Fruit fly (Drosophila melanogaster) whole organism, embryonic: ENCODE data around the gene Mzt1.

Source experiments
- ATbp ChIP-seq: fragments of 200-800 bp; sonication (Bioruptor generic); optimal IDR thresholded peaks from 2 replicates; lab custom pipeline; 2017; ENCODE audit warnings: missing biosample characterization, mild to moderate bottlenecking, missing genetic modification characterization, missing genetic modification reagents
- Abd-B ChIP-seq: fragments of 200-800 bp; sonication (Bioruptor generic); optimal IDR thresholded peaks from 2 replicates; lab custom pipeline; 2018; ENCODE audit warnings: missing biosample characterization, mild to moderate bottlenecking, missing genetic modification characterization, moderate library complexity
- CG10147 ChIP-seq: fragments of 200-800 bp; sonication (Bioruptor generic); optimal IDR thresholded peaks from 2 replicates; lab custom pipeline; 2019; ENCODE audit warnings: missing biosample characterization, mild to moderate bottlenecking, missing genetic modification characterization, moderate library complexity
- CG10267 ChIP-seq: fragments of 200-800 bp; sonication (Bioruptor generic); optimal IDR thresholded peaks from 2 replicates; lab custom pipeline; 2018; ENCODE audit warnings: missing biosample characterization, mild to moderate bottlenecking, missing genetic modification characterization, moderate library complexity
- CG10462 ChIP-seq: fragments of 200-800 bp; sonication (Bioruptor generic); optimal IDR thresholded peaks from 2 replicates; lab custom pipeline; 2016; ENCODE audit warnings: missing biosample characterization, missing genetic modification characterization
- CG12071 ChIP-seq: fragments of 200-800 bp; sonication (Bioruptor generic); optimal IDR thresholded peaks from 3 replicates; lab custom pipeline; 2018; ENCODE audit warnings: missing biosample characterization, mild to moderate bottlenecking, missing genetic modification characterization
- CG12299 ChIP-seq: fragments of 200-800 bp; sonication (Bioruptor generic); optimal IDR thresholded peaks from 2 replicates; lab custom pipeline; 2018; ENCODE audit warnings: missing biosample characterization, mild to moderate bottlenecking, missing genetic modification characterization
- CG12391 ChIP-seq: fragments of 200-800 bp; sonication (Bioruptor generic); optimal IDR thresholded peaks from 3 replicates; lab custom pipeline; 2018; ENCODE audit warnings: missing biosample characterization, mild to moderate bottlenecking, missing genetic modification characterization, moderate library complexity
- CG13296 ChIP-seq: fragments of 200-800 bp; sonication (Bioruptor generic); optimal IDR thresholded peaks from 3 replicates; lab custom pipeline; 2018; ENCODE audit warnings: missing biosample characterization, mild to moderate bottlenecking, missing genetic modification characterization
- CG14441 ChIP-seq: fragments of 200-800 bp; sonication (Bioruptor generic); IDR thresholded peaks from 2 replicates; pipeline ENCODE4 v1.3.6; 2022; ENCODE audit warnings: missing biosample characterization, missing genetic modification characterization
- CG17802 ChIP-seq: fragments of 200-800 bp; sonication (Bioruptor generic); optimal IDR thresholded peaks from 2 replicates; lab custom pipeline; 2018; ENCODE audit warnings: missing biosample characterization, mild to moderate bottlenecking, missing genetic modification characterization, moderate library complexity
- CG17829 ChIP-seq: fragments of 200-800 bp; optimal IDR thresholded peaks from 2 replicates; lab custom pipeline; 2019; ENCODE audit warnings: missing biosample characterization, mild to moderate bottlenecking, missing genetic modification characterization, moderate library complexity
- CG1832 ChIP-seq: fragments of 200-800 bp; sonication (Bioruptor generic); optimal IDR thresholded peaks from 2 replicates; lab custom pipeline; 2017; ENCODE audit warnings: missing biosample characterization, mild to moderate bottlenecking, missing genetic modification characterization, inconsistent platforms
- CG2712 ChIP-seq: fragments of 200-800 bp; optimal IDR thresholded peaks from 3 replicates; lab custom pipeline; 2019; ENCODE audit warnings: missing biosample characterization, mild to moderate bottlenecking, missing genetic modification characterization, moderate library complexity
- CG2875 ChIP-seq: fragments of 200-800 bp; sonication (Bioruptor generic); optimal IDR thresholded peaks from 2 replicates; lab custom pipeline; 2017; ENCODE audit warnings: missing biosample characterization, mild to moderate bottlenecking, missing genetic modification characterization, missing genetic modification reagents
- CG2889 ChIP-seq: fragments of 200-800 bp; sonication (Bioruptor generic); IDR thresholded peaks from 3 replicates; pipeline ENCODE4 v1.3.6; 2022; ENCODE audit warnings: missing biosample characterization, missing genetic modification characterization
- CG31441 ChIP-seq: fragments of 200-800 bp; sonication (Bioruptor generic); IDR thresholded peaks from 2 replicates; pipeline ENCODE4 v1.3.6; 2022; ENCODE audit warnings: missing biosample characterization, missing genetic modification characterization
- CG34376 ChIP-seq: fragments of 200-800 bp; sonication (Bioruptor generic); optimal IDR thresholded peaks from 2 replicates; lab custom pipeline; 2018; ENCODE audit warnings: missing biosample characterization, mild to moderate bottlenecking, missing genetic modification characterization
- CG4282 ChIP-seq: fragments of 200-800 bp; sonication (Bioruptor generic); optimal IDR thresholded peaks from 2 replicates; lab custom pipeline; 2016; ENCODE audit warnings: missing biosample characterization, missing genetic modification characterization
- CG4360 ChIP-seq: fragments of 200-800 bp; sonication (Bioruptor generic); IDR thresholded peaks from 2 replicates; pipeline ENCODE4 v1.3.6; 2022; ENCODE audit warnings: missing biosample characterization, missing genetic modification characterization
- CG7963 ChIP-seq: fragments of 200-800 bp; sonication (Bioruptor generic); IDR thresholded peaks from 3 replicates; pipeline ENCODE4 v1.3.6; 2022; ENCODE audit warnings: missing biosample characterization, missing genetic modification characterization; ENCODE audit not compliant: partially characterized antibody
- CG8089 ChIP-seq: fragments of 200-800 bp; sonication (Bioruptor generic); optimal IDR thresholded peaks from 3 replicates; lab custom pipeline; 2016; ENCODE audit warnings: missing biosample characterization, missing genetic modification characterization
- CG8281 ChIP-seq: fragments of 200-800 bp; sonication (Bioruptor generic); optimal IDR thresholded peaks from 2 replicates; lab custom pipeline; 2018; ENCODE audit warnings: missing biosample characterization, mild to moderate bottlenecking, missing genetic modification characterization, moderate library complexity
- D19A ChIP-seq: fragments of 200-800 bp; optimal IDR thresholded peaks from 3 replicates; lab custom pipeline; 2019; ENCODE audit warnings: missing biosample characterization, mild to moderate bottlenecking, missing genetic modification characterization, moderate library complexity
- HLH3B ChIP-seq: fragments of 200-800 bp; sonication (Bioruptor generic); IDR thresholded peaks from 2 replicates; pipeline ENCODE4 v1.3.6; 2022; ENCODE audit warnings: missing biosample characterization, missing genetic modification characterization
- Myb ChIP-seq: fragments of 200-800 bp; sonication (Bioruptor generic); optimal IDR thresholded peaks from 2 replicates; lab custom pipeline; 2016; ENCODE audit warnings: missing biosample characterization, missing genetic modification characterization
- Sox102F ChIP-seq: fragments of 200-800 bp; sonication (Bioruptor generic); optimal IDR thresholded peaks from 2 replicates; lab custom pipeline; 2018; ENCODE audit warnings: missing biosample characterization, mild to moderate bottlenecking, missing genetic modification characterization, moderate library complexity
- Ssrp ChIP-seq: fragments of 200-800 bp; sonication (Bioruptor generic); optimal IDR thresholded peaks from 2 replicates; lab custom pipeline; 2018; ENCODE audit warnings: missing biosample characterization, mild to moderate bottlenecking, missing genetic modification characterization, moderate library complexity
- aop ChIP-seq: fragments of 200-800 bp; sonication (Bioruptor generic); IDR thresholded peaks from 2 replicates; pipeline ENCODE4 v1.3.6; 2022; ENCODE audit warnings: missing biosample characterization, missing genetic modification characterization
- ase ChIP-seq: fragments of 200-800 bp; sonication (Bioruptor generic); IDR thresholded peaks from 3 replicates; pipeline ENCODE4 v1.3.6; 2022; ENCODE audit warnings: missing biosample characterization, missing genetic modification characterization
- az2 ChIP-seq: fragments of 200-800 bp; sonication (Bioruptor generic); optimal IDR thresholded peaks from 3 replicates; lab custom pipeline; 2016; ENCODE audit warnings: missing biosample characterization, missing genetic modification characterization
- chinmo ChIP-seq: fragments of 200-800 bp; sonication (Bioruptor generic); IDR thresholded peaks from 4 replicates; pipeline ENCODE4 v1.3.6; 2022; ENCODE audit warnings: missing biosample characterization, missing genetic modification characterization; ENCODE audit not compliant: partially characterized antibody
- crol ChIP-seq: fragments of 200-800 bp; sonication (Bioruptor generic); IDR thresholded peaks from 2 replicates; pipeline ENCODE4 v1.3.6; 2022; ENCODE audit warnings: missing biosample characterization, missing genetic modification characterization
- crp ChIP-seq, 2 experiments: fragments of 200-800 bp; sonication (Bioruptor generic); optimal IDR thresholded peaks; 2 replicates in 1 of 2; 3 replicates in 1 of 2; lab custom pipeline; 2017; ENCODE audit warnings: missing biosample characterization in 2 of 2, missing genetic modification characterization in 2 of 2, mild to moderate bottlenecking in 1 of 2, moderate library complexity in 1 of 2
- cwo ChIP-seq: fragments of 200-800 bp; sonication (Bioruptor generic); optimal IDR thresholded peaks from 3 replicates; lab custom pipeline; 2017; ENCODE audit warnings: missing biosample characterization, missing genetic modification characterization, mild to moderate bottlenecking, moderate library complexity, missing genetic modification reagents
- dmrt11E ChIP-seq: fragments of 200-800 bp; sonication (Bioruptor generic); optimal IDR thresholded peaks from 3 replicates; lab custom pipeline; 2018; ENCODE audit warnings: missing biosample characterization, mild to moderate bottlenecking, missing genetic modification characterization, moderate library complexity
- dysf ChIP-seq: fragments of 200-800 bp; sonication (Bioruptor generic); IDR thresholded peaks from 3 replicates; pipeline ENCODE4 v1.3.6; 2022; ENCODE audit warnings: missing biosample characterization, missing genetic modification characterization
- ems ChIP-seq: fragments of 200-800 bp; sonication (Bioruptor generic); optimal IDR thresholded peaks from 3 replicates; lab custom pipeline; 2016; ENCODE audit warnings: missing biosample characterization, missing genetic modification characterization
- hkb ChIP-seq, 2 experiments: fragments of 200-800 bp in 1 of 2; fragments of >200 bp in 1 of 2; sonication (Bioruptor generic) in 1 of 2; IDR thresholded peaks in 1 of 2; optimal IDR thresholded peaks in 1 of 2; 2 replicates each; pipeline versions ENCODE4 v1.3.6 to Lab custom; 2017 to 2022; ENCODE audit warnings: missing biosample characterization in 1 of 2, missing genetic modification characterization in 1 of 2
- jing ChIP-seq: fragments of 200-800 bp; sonication (Bioruptor generic); optimal IDR thresholded peaks from 2 replicates; lab custom pipeline; 2018; ENCODE audit warnings: missing biosample characterization, mild to moderate bottlenecking, missing genetic modification characterization
- prd ChIP-seq, 3 experiments: fragments of >200 bp in 2 of 3; fragments of 200-800 bp in 1 of 3; sonication (Bioruptor generic) in 1 of 3; optimal IDR thresholded peaks in 2 of 3; IDR thresholded peaks in 1 of 3; 2 replicates in 2 of 3; 3 replicates in 1 of 3; pipeline versions ENCODE4 v1.3.6 to Lab custom; 2017 to 2022; ENCODE audit warnings: missing biosample characterization in 1 of 3, missing genetic modification characterization in 1 of 3
- run ChIP-seq: fragments of 200-800 bp; sonication (Bioruptor generic); optimal IDR thresholded peaks from 3 replicates; lab custom pipeline; 2018; ENCODE audit warnings: missing biosample characterization, mild to moderate bottlenecking, missing genetic modification characterization
- sc ChIP-seq, 3 experiments: fragments of >200 bp in 2 of 3; fragments of 200-800 bp in 1 of 3; sonication (Bioruptor generic) in 1 of 3; optimal IDR thresholded peaks; 2 replicates in 2 of 3; 3 replicates in 1 of 3; lab custom pipeline; 2017; ENCODE audit warnings: mild to moderate bottlenecking in 1 of 3, missing biosample characterization in 1 of 3, missing genetic modification characterization in 1 of 3, missing genetic modification reagents in 1 of 3
- slbo ChIP-seq: fragments of 200-800 bp; sonication (Bioruptor generic); IDR thresholded peaks from 2 replicates; pipeline ENCODE4 v1.3.6; 2022; ENCODE audit warnings: missing biosample characterization, missing genetic modification characterization
- tin ChIP-seq: fragments of 200-800 bp; sonication (Bioruptor generic); optimal IDR thresholded peaks from 3 replicates; lab custom pipeline; 2016; ENCODE audit warnings: missing biosample characterization, missing genetic modification characterization
- trem ChIP-seq: fragments of 200-800 bp; optimal IDR thresholded peaks from 3 replicates; lab custom pipeline; 2019; ENCODE audit warnings: missing biosample characterization, mild to moderate bottlenecking, missing genetic modification characterization, moderate library complexity
- zen2 ChIP-seq: fragments of 200-800 bp; sonication (Bioruptor generic); IDR thresholded peaks from 3 replicates; pipeline ENCODE4 v1.3.6; 2022; ENCODE audit warnings: missing biosample characterization, missing genetic modification characterization; ENCODE audit not compliant: partially characterized antibody

Gene Mzt1

DNA sequence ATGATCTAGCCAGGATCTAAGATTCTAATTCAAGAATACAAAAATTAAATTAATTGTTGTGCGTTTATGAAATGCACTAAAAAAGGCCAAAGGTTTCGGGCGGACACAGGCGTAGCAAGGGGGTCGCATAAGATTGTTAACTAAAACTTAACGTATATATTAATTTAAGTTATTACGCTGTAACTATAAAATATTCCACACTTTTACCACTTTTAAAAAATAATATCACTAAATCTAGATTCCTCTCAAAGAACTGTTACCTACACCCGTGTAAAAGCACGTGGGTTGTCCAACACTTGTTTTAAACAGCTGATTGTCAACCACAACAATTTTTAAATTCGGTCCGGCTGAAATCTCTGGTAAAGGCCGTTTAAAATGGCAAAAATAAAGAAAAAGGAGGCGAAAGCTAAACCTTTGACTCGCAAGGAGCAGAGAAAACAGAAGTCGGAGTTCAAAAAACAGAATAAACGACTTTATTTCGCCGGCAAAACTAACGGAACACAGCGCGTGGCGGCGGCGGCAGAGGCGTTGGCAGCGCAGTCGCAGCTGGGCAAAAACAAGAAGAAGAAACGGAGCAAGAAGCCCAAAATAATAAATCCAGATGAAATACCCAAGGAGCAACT lies 15.5 kb upstream of the Mzt1 start, which contains the start of the genes mRpL23 and CG9004 (continued):
- TF ChIP-seq CG17829 (tag; lab: Kevin White, UChicago) (peak; percentile 99), crp (GFP tag; optimal IDR thresholded peaks at IDR 0.05; lab: Kevin White, UChicago) (peak; percentile 85 to 97), hkb (optimal IDR thresholded peaks at IDR 0.05; lab: Kevin White, UChicago) (peak; percentile 6), hkb (GFP tag; IDR thresholded peaks at IDR 0.05; lab: Robert Waterston, UW) (peak; percentile 99), CG31441 (GFP tag; lab: Robert Waterston, UW) (peak; percentile 98), CG2875 (GFP tag; lab: Kevin White, UChicago) (peak; percentile 97), CG12299 (tag; lab: Kevin White, UChicago) (peak; percentile 98), CG8089 (peak; percentile 97), ase (GFP tag; lab: Robert Waterston, UW) (peak; percentile 100), aop (GFP tag; lab: Robert Waterston, UW) (peak; percentile 98), trem (peak; percentile 96), CG4360 (peak; percentile 92), Sox102F (peak; percentile 100), CG10267 (tag; lab: Kevin White, UChicago) (peak; percentile 100), sc (optimal IDR thresholded peaks at IDR 0.05; lab: Kevin White, UChicago) (no peak), sc (GFP tag; optimal IDR thresholded peaks at IDR 0.05; lab: Kevin White, UChicago) (peak; percentile 98), run (tag; lab: Kevin White, UChicago) (peak; percentile 97), CG1832 (GFP tag; lab: Kevin White, UChicago) (no peak), CG4282 (GFP tag; lab: Kevin White, UChicago) (peak; percentile 95), CG10147 (GFP tag; lab: Kevin White, UChicago) (peak; percentile 98), CG14441 (peak; percentile 100), chinmo (GFP tag; lab: Robert Waterston, UW) (no peak), CG34376 (peak; percentile 99), cwo (GFP tag; lab: Kevin White, UChicago) (peak; percentile 97), tin (GFP tag; lab: Kevin White, UChicago) (peak; percentile 100), Myb (GFP tag; lab: Kevin White, UChicago) (peak; percentile 91), jing (peak; percentile 98), CG7963 (GFP tag; lab: Robert Waterston, UW) (no peak), HLH3B (GFP tag; lab: Robert Waterston, UW) (peak; percentile 100), az2 (GFP tag; lab: Kevin White, UChicago) (peak; percentile 99), CG2889 (GFP tag; lab: Robert Waterston, UW) (peak; percentile 100), crol (GFP tag; lab: Robert Waterston, UW) (peak; percentile 90), ATbp (GFP tag; lab: Kevin White, UChicago) (peak; percentile 98), CG10462 (peak; percentile 99), CG17802 (tag; lab: Kevin White, UChicago) (peak; percentile 92), zen2 (GFP tag; lab: Robert Waterston, UW) (no peak), D19A (peak; percentile 95), dmrt11E (tag; lab: Kevin White, UChicago) (peak; percentile 99), Ssrp (tag; lab: Kevin White, UChicago) (peak; percentile 99), ems (GFP tag; lab: Kevin White, UChicago) (peak; percentile 99), Abd-B (GFP tag; lab: Kevin White, UChicago) (peak; percentile 99), CG12391 (peak; percentile 99), prd (optimal IDR thresholded peaks at IDR 0.05; lab: Kevin White, UChicago) (no peak), prd (GFP tag; IDR thresholded peaks at IDR 0.05; lab: Robert Waterston, UW) (peak; percentile 100), CG13296 (peak; percentile 98), dysf (peak; percentile 100), CG12071 (GFP tag; lab: Kevin White, UChicago) (peak; percentile 97), slbo (GFP tag; lab: Robert Waterston, UW) (peak; percentile 100), CG2712 (tag; lab: Kevin White, UChicago) (peak; percentile 99), CG8281 (tag; lab: Kevin White, UChicago) (peak; percentile 94)
